Fruit fly (Drosophila melanogaster) Kc167 (cell line): ENCODE results near the gene Ugt37C2.

Source experiments
- Myc ChIP-seq: fragments of >200 bp; optimal IDR thresholded peaks from 2 replicates; lab custom pipeline; 2017; ENCODE audit warnings: missing external identifiers
- Sin3A ChIP-seq: fragments of >200 bp; optimal IDR thresholded peaks from 2 replicates; lab custom pipeline; 2018; ENCODE audit warnings: missing external identifiers
- insv ChIP-seq: fragments of >200 bp; optimal IDR thresholded peaks from 3 replicates; lab custom pipeline; 2018; ENCODE audit warnings: missing external identifiers

dm6 chr2L:16787548-16787947 is 6.5 kb upstream of the Ugt37C2 start:
- TF ChIP-seq Myc (lab: Kevin White, UChicago) = no peak
- TF ChIP-seq insv (lab: Kevin White, UChicago) = no peak
- TF ChIP-seq Sin3A (lab: Kevin White, UChicago) = no peak
